Worm (Caenorhabditis elegans) whole organism, young adult: Measurements from ENCODE around the gene F15B9.10.

Experiments
- B0019.2 ChIP-seq: fragments of 200-800 bp; sonication (Bioruptor generic); conservative IDR thresholded peaks from 2 replicates; pipeline ENCODE4 v1.3.6; 2022; ENCODE audit warnings: missing genetic modification reagents, missing genetic modification characterization, missing compliant biosample characterization
- C06A6.2 ChIP-seq: fragments of 200-800 bp; sonication (Bioruptor generic); conservative IDR thresholded peaks from 2 replicates; pipeline ENCODE4 v1.3.6; 2022; ENCODE audit warnings: missing genetic modification characterization, missing compliant biosample characterization
- D2030.7 ChIP-seq: fragments of 200-800 bp; sonication (Bioruptor generic); IDR thresholded peaks from 2 replicates; pipeline ENCODE4 v1.3.6; 2022; ENCODE audit warnings: missing genetic modification reagents, missing genetic modification characterization, missing compliant biosample characterization
- F23B12.7 ChIP-seq: sonication (generic microtip); optimal IDR thresholded peaks from 2 replicates; lab custom pipeline; 2017; ENCODE audit warnings: missing genetic modification characterization, mild to moderate bottlenecking, missing compliant biosample characterization, antibody characterized with exemption, moderate library complexity; ENCODE audit not compliant: insufficient read depth
- F33H1.4 ChIP-seq: fragments of 200-800 bp; sonication (Bioruptor generic); IDR thresholded peaks from 2 replicates; pipeline ENCODE4 v1.3.6; 2022; ENCODE audit warnings: missing genetic modification reagents, missing genetic modification characterization, missing compliant biosample characterization
- F37B4.10 ChIP-seq: fragments of 200-800 bp; sonication (Bioruptor generic); IDR thresholded peaks from 2 replicates; pipeline ENCODE4 v1.3.6; 2022; ENCODE audit warnings: missing genetic modification characterization, missing compliant biosample characterization
- F49E8.2 ChIP-seq: sonication (generic microtip); optimal IDR thresholded peaks from 3 replicates; lab custom pipeline; 2017; ENCODE audit warnings: missing genetic modification characterization, mild to moderate bottlenecking, missing compliant biosample characterization, antibody characterized with exemption, moderate library complexity; ENCODE audit not compliant: insufficient read depth
- F57C9.4 ChIP-seq: sonication (generic microtip); optimal IDR thresholded peaks from 2 replicates; lab custom pipeline; 2017; ENCODE audit warnings: mild to moderate bottlenecking, missing genetic modification characterization, missing compliant biosample characterization
- Y53F4B.3 ChIP-seq: fragments of 200-800 bp; sonication (Bioruptor generic); IDR thresholded peaks from 2 replicates; pipeline ENCODE4 v1.3.6; 2022; ENCODE audit warnings: missing genetic modification reagents, missing genetic modification characterization, missing compliant biosample characterization
- ZK185.1 ChIP-seq: sonication (generic microtip); optimal IDR thresholded peaks from 2 replicates; lab custom pipeline; 2016; ENCODE audit warnings: mild to moderate bottlenecking, missing genetic modification characterization, missing compliant biosample characterization; ENCODE audit not compliant: poor library complexity, severe bottlenecking
- atf-7 ChIP-seq: sonication (generic microtip); optimal IDR thresholded peaks from 2 replicates; lab custom pipeline; 2017; ENCODE audit warnings: mild to moderate bottlenecking, missing genetic modification characterization, missing compliant biosample characterization
- bed-1 ChIP-seq: fragments of 200-800 bp; sonication (Bioruptor generic); IDR thresholded peaks from 2 replicates; pipeline ENCODE4 v1.3.6; 2022; ENCODE audit warnings: missing genetic modification reagents, missing genetic modification characterization, missing compliant biosample characterization
- cebp-1 ChIP-seq, 2 experiments: fragments of 200-800 bp in 1 of 2; sonication (Bioruptor generic) in 1 of 2; sonication (generic microtip) in 1 of 2; IDR thresholded peaks in 1 of 2; optimal IDR thresholded peaks in 1 of 2; 2 replicates each; pipeline versions ENCODE4 v1.3.6 to Lab custom; 2017 to 2022; ENCODE audit warnings: missing compliant biosample characterization in 2 of 2, missing genetic modification characterization in 2 of 2, mild to moderate bottlenecking in 1 of 2, missing genetic modification reagents in 1 of 2, moderate library complexity in 1 of 2
- ceh-27 ChIP-seq: fragments of 200-800 bp; sonication (Bioruptor generic); optimal IDR thresholded peaks from 2 replicates; lab custom pipeline; 2018; ENCODE audit warnings: mild to moderate bottlenecking, missing genetic modification characterization, moderate library complexity, missing compliant biosample characterization
- ceh-91 ChIP-seq: fragments of 200-800 bp; sonication (Bioruptor generic); IDR thresholded peaks from 2 replicates; pipeline ENCODE4 v1.3.6; 2022; ENCODE audit warnings: missing genetic modification reagents, missing genetic modification characterization, missing compliant biosample characterization
- dpff-1 ChIP-seq: sonication (generic microtip); optimal IDR thresholded peaks from 2 replicates; lab custom pipeline; 2017; ENCODE audit warnings: mild to moderate bottlenecking, missing genetic modification characterization, missing compliant biosample characterization
- dpl-1 ChIP-seq: fragments of 150-350 bp; optimal IDR thresholded peaks from 2 replicates; lab custom pipeline; 2014; ENCODE audit warnings: missing biosample characterization, missing genetic modification reagents, missing genetic modification characterization
- efl-1 ChIP-seq: fragments of 150-350 bp; optimal IDR thresholded peaks from 2 replicates; lab custom pipeline; 2014; ENCODE audit warnings: missing biosample characterization, missing genetic modification reagents, missing genetic modification characterization
- egl-18 ChIP-seq: fragments of 200-800 bp; sonication (Bioruptor generic); IDR thresholded peaks from 2 replicates; pipeline ENCODE4 v1.3.6; 2022; ENCODE audit warnings: missing genetic modification reagents, missing genetic modification characterization, missing compliant biosample characterization
- gei-17 ChIP-seq: fragments of 200-800 bp; sonication (Bioruptor generic); optimal IDR thresholded peaks from 2 replicates; lab custom pipeline; 2018; ENCODE audit warnings: mild to moderate bottlenecking, missing genetic modification characterization, missing compliant biosample characterization
- him-1 ChIP-seq: sonication (generic microtip); optimal IDR thresholded peaks from 2 replicates; lab custom pipeline; 2016; ENCODE audit warnings: missing genotype, missing genetic modification reagents, missing genetic modification characterization, missing compliant biosample characterization
- lir-1 ChIP-seq: fragments of 200-800 bp; sonication (Bioruptor generic); conservative IDR thresholded peaks from 2 replicates; pipeline ENCODE4 v1.3.6; 2022; ENCODE audit warnings: missing genetic modification reagents, missing genetic modification characterization, missing compliant biosample characterization
- lsl-1 ChIP-seq: fragments of 200-800 bp; sonication (Bioruptor generic); optimal IDR thresholded peaks from 2 replicates; lab custom pipeline; 2018; ENCODE audit warnings: mild to moderate bottlenecking, missing genetic modification characterization, moderate library complexity, missing compliant biosample characterization
- madf-3 ChIP-seq: fragments of 200-800 bp; sonication (Bioruptor generic); IDR thresholded peaks from 2 replicates; pipeline ENCODE4 v1.3.6; 2022; ENCODE audit warnings: missing genetic modification reagents, missing genetic modification characterization, missing compliant biosample characterization
- madf-6 ChIP-seq: fragments of 200-800 bp; sonication (Bioruptor generic); IDR thresholded peaks from 2 replicates; pipeline ENCODE4 v1.3.6; 2022; ENCODE audit warnings: missing genetic modification reagents, missing genetic modification characterization, missing compliant biosample characterization
- madf-8 ChIP-seq: fragments of 200-800 bp; sonication (Bioruptor generic); conservative IDR thresholded peaks from 2 replicates; pipeline ENCODE4 v1.3.6; 2022; ENCODE audit warnings: missing genetic modification reagents, missing genetic modification characterization, missing compliant biosample characterization
- mcd-1 ChIP-seq: fragments of 200-800 bp; sonication (Bioruptor generic); IDR thresholded peaks from 2 replicates; pipeline ENCODE4 v1.3.6; 2022; ENCODE audit warnings: missing genetic modification reagents, missing genetic modification characterization, missing compliant biosample characterization
- nhr-179 ChIP-seq: sonication (generic microtip); optimal IDR thresholded peaks from 2 replicates; lab custom pipeline; 2016; ENCODE audit warnings: mild to moderate bottlenecking, missing genetic modification characterization, missing compliant biosample characterization
- nhr-80 ChIP-seq: sonication (generic microtip); optimal IDR thresholded peaks from 2 replicates; lab custom pipeline; 2016; ENCODE audit warnings: missing genetic modification characterization, missing compliant biosample characterization
- pbrm-1 ChIP-seq: fragments of 200-800 bp; sonication (Bioruptor generic); IDR thresholded peaks from 2 replicates; pipeline ENCODE4 v1.3.6; 2022; ENCODE audit warnings: missing genetic modification reagents, missing genetic modification characterization, missing compliant biosample characterization
- rcor-1 ChIP-seq: fragments of 200-800 bp; sonication (Bioruptor generic); IDR thresholded peaks from 2 replicates; pipeline ENCODE4 v1.3.6; 2022; ENCODE audit warnings: missing genetic modification reagents, missing genetic modification characterization, missing compliant biosample characterization
- sdz-38 ChIP-seq: sonication (generic microtip); optimal IDR thresholded peaks from 2 replicates; lab custom pipeline; 2016; ENCODE audit warnings: missing genotype, missing genetic modification characterization, missing compliant biosample characterization
- sea-2 ChIP-seq: fragments of 200-800 bp; sonication (Bioruptor generic); IDR thresholded peaks from 2 replicates; pipeline ENCODE4 v1.3.6; 2022; ENCODE audit warnings: missing genetic modification characterization, missing compliant biosample characterization
- snpc-1.1 ChIP-seq: sonication (generic microtip); optimal IDR thresholded peaks from 2 replicates; lab custom pipeline; 2017; ENCODE audit warnings: missing genetic modification characterization, mild to moderate bottlenecking, missing compliant biosample characterization, antibody characterized with exemption, moderate library complexity, missing genotype, missing genetic modification reagents; ENCODE audit not compliant: insufficient read depth
- snpc-1.3 ChIP-seq: sonication (generic microtip); optimal IDR thresholded peaks from 2 replicates; lab custom pipeline; 2017; ENCODE audit warnings: missing genetic modification characterization, mild to moderate bottlenecking, missing compliant biosample characterization, antibody characterized with exemption, moderate library complexity, missing genotype, missing genetic modification reagents; ENCODE audit not compliant: insufficient read depth
- snpc-3.4 ChIP-seq: sonication (generic microtip); optimal IDR thresholded peaks from 2 replicates; lab custom pipeline; 2017; ENCODE audit warnings: missing genetic modification characterization, mild to moderate bottlenecking, missing compliant biosample characterization, antibody characterized with exemption, moderate library complexity, missing genotype, missing genetic modification reagents
- snpc-4 ChIP-seq, 5 experiments: fragments of 150-350 bp in 1 of 5; sonication (generic microtip) in 4 of 5; optimal IDR thresholded peaks; 2 replicates each; lab custom pipeline; 2014 to 2018; ENCODE audit warnings: missing genetic modification characterization in 5 of 5, missing biosample characterization in 3 of 5, antibody characterized with exemption in 2 of 5, mild to moderate bottlenecking in 2 of 5, missing compliant biosample characterization in 2 of 5, missing genotype in 2 of 5, moderate library complexity in 2 of 5, missing genetic modification reagents in 1 of 5
- tlf-1 ChIP-seq: fragments of 200-800 bp; sonication (Bioruptor generic); optimal IDR thresholded peaks from 2 replicates; lab custom pipeline; 2018; ENCODE audit warnings: mild to moderate bottlenecking, missing genetic modification characterization, missing compliant biosample characterization
- unc-62 ChIP-seq: fragments of 150-350 bp; optimal IDR thresholded peaks from 2 replicates; lab custom pipeline; 2014; ENCODE audit warnings: missing biosample characterization, missing genetic modification reagents, missing genetic modification characterization
- xnd-1 ChIP-seq: sonication (generic microtip); optimal IDR thresholded peaks from 2 replicates; lab custom pipeline; 2016; ENCODE audit warnings: missing genotype, missing genetic modification reagents, missing genetic modification characterization, missing compliant biosample characterization
- ztf-18 ChIP-seq: sonication (generic microtip); optimal IDR thresholded peaks from 2 replicates; lab custom pipeline; 2016; ENCODE audit warnings: missing genotype, mild to moderate bottlenecking, missing genetic modification characterization, missing compliant biosample characterization
- ztf-6 ChIP-seq: fragments of 200-800 bp; sonication (Bioruptor generic); IDR thresholded peaks from 2 replicates; pipeline ENCODE4 v1.3.6; 2022; ENCODE audit warnings: missing genetic modification reagents, missing genetic modification characterization, missing compliant biosample characterization

F15B9.10 gene

ce11 chrV:13003378-13003777 lies 5.3 kb downstream of the F15B9.10 start (continued):
- TF ChIP-seq ztf-18 (tag; lab: Kevin White, UChicago) (peak; percentile 62), lir-1 (0 out of 2 replicates have a peak, but pooled peaks have one; percentile 42), bed-1 (GFP tag; lab: Robert Waterston, UW) (no peak), unc-62 (GFP tag; lab: Kevin White, UChicago) (no peak), gei-17 (GFP tag; lab: Kevin White, UChicago) (no peak), ZK185.1 (tag; lab: Kevin White, UChicago) (peak; percentile 80), madf-6 (GFP tag; lab: Robert Waterston, UW) (peak; percentile 65), snpc-1.1 (tag; lab: Kevin White, UChicago) (no peak), dpff-1 (tag; lab: Kevin White, UChicago) (no peak), sea-2 (no peak), sdz-38 (tag; lab: Kevin White, UChicago) (no peak), madf-3 (GFP tag; lab: Robert Waterston, UW) (no peak), F37B4.10 (GFP tag; lab: Robert Waterston, UW) (no peak), atf-7 (peak; percentile 69), cebp-1 (GFP tag; IDR thresholded peaks at IDR 0.05; lab: Robert Waterston, UW) (no peak), cebp-1 (tag; optimal IDR thresholded peaks at IDR 0.05; lab: Kevin White, UChicago) (peak; percentile 67)

DNA sequence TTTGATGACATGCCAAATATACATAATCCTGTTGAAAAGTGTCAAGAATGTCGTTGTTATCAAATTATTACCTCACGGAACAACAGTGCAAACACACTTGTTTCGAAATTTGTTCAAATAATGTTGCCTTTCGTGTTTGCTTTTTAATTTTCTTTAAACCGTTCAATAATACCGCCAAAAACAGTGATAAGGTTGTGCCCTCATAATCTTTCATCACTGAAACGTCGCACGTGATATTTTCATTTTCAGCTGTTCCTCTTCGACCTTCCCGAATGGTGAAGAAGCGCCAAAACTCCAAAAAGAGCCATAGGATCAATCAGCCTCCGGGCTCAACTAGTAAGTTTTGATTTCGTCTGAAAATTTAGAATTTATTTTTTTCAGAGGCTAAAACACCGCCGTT lies 6.7 kb downstream of the F15B9.10 start, which contains the start of gene inft-2:
Gene inft-2, plus strand, starts transcription at position 248 of the 400 bp plus-strand sequence.
- TF ChIP-seq nhr-80 (tag; lab: Kevin White, UChicago) = peak; percentile 71
- TF ChIP-seq C06A6.2 = no peak
- peak; percentile 40 for TF ChIP-seq unc-62 (GFP tag; lab: Kevin White, UChicago)
- peak; percentile 65; the same call in 1 of the 2 replicates for TF ChIP-seq cebp-1 (GFP tag; IDR thresholded peaks at IDR 0.05; lab: Robert Waterston, UW)
- no peak for TF ChIP-seq cebp-1 (tag; optimal IDR thresholded peaks at IDR 0.05; lab: Kevin White, UChicago)

DNA sequence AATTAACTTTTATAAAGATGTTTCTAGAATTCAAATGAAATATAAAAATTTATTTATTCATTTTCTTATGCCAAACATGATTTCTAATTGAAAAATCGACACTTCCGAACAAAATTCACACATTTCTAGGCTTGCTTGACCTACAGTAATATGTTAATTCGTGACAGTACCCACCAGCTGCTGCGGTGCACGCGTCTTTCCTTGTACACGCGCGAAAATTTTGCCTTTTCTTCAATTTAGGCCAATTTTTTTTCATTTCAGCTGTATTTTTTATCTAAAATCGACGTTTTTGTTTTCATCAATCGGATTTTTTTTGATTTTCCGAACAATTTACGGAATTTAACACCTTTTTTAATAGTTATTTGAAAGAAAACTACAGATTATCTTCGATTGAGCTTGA lies 8.7 kb downstream of the F15B9.10 start:
- TF ChIP-seq C06A6.2 (no peak), D2030.7 (GFP tag; lab: Robert Waterston, UW) (peak; percentile 92), F37B4.10 (GFP tag; lab: Robert Waterston, UW) (no peak), mcd-1 (GFP tag; lab: Robert Waterston, UW) (no peak), B0019.2 (GFP tag; lab: Robert Waterston, UW) (peak; percentile 66), nhr-179 (tag; lab: Kevin White, UChicago) (no peak), Y53F4B.3 (GFP tag; lab: Robert Waterston, UW) (no peak), xnd-1 (peak; percentile 92), snpc-1.3 (tag; lab: Kevin White, UChicago) (peak; percentile 65), tlf-1 (GFP tag; lab: Kevin White, UChicago) (peak; percentile 12), efl-1 (GFP tag; lab: Kevin White, UChicago) (peak; percentile 95), egl-18 (GFP tag; lab: Robert Waterston, UW) (no peak), ztf-6 (no peak), lsl-1 (peak; percentile 99), F57C9.4 (tag; lab: Kevin White, UChicago) (no peak), madf-3 (GFP tag; lab: Robert Waterston, UW) (no peak), ceh-91 (GFP tag; lab: Robert Waterston, UW) (peak; percentile 86), rcor-1 (GFP tag; lab: Robert Waterston, UW) (peak; percentile 54; the same call in 1 of the 2 replicates), madf-6 (GFP tag; lab: Robert Waterston, UW) (peak; percentile 97), him-1 (peak; percentile 63), ceh-27 (GFP tag; lab: Kevin White, UChicago) (no peak), F49E8.2 (tag; lab: Kevin White, UChicago) (peak; percentile 87), snpc-3.4 (tag; lab: Kevin White, UChicago) (peak; percentile 83), F33H1.4 (GFP tag; lab: Robert Waterston, UW) (peak; percentile 92), snpc-4 (GFP tag; optimal IDR thresholded peaks at IDR 0.05; lab: Kevin White, UChicago) (no peak), snpc-4 (tag; optimal IDR thresholded peaks at IDR 0.05; lab: Kevin White, UChicago) (peak in 1 of 4 experiments; percentile 55), dpl-1 (GFP tag; lab: Kevin White, UChicago) (peak; percentile 91), F23B12.7 (tag; lab: Kevin White, UChicago) (no peak), pbrm-1 (GFP tag; lab: Robert Waterston, UW) (peak; percentile 35; the same call in 1 of the 2 replicates), madf-8 (peak; percentile 95), snpc-1.1 (tag; lab: Kevin White, UChicago) (peak; percentile 37)
